Fruit fly (Drosophila melanogaster) whole organism, embryonic: ENCODE data around the gene scny.

Source experiments
- CG10274 ChIP-seq: fragments of 200-800 bp; sonication (Bioruptor generic); optimal IDR thresholded peaks from 3 replicates; lab custom pipeline; 2017; ENCODE audit warnings: missing biosample characterization, mild to moderate bottlenecking, missing genetic modification characterization
- CG10543 ChIP-seq: fragments of 200-800 bp; sonication (Bioruptor generic); optimal IDR thresholded peaks from 3 replicates; lab custom pipeline; 2017; ENCODE audit warnings: missing biosample characterization, mild to moderate bottlenecking, missing genetic modification characterization, moderate library complexity
- CG13123 ChIP-seq: fragments of 200-800 bp; sonication (Bioruptor generic); optimal IDR thresholded peaks from 2 replicates; lab custom pipeline; 2016; ENCODE audit warnings: missing biosample characterization, missing genetic modification characterization
- CG14965 ChIP-seq: fragments of 200-800 bp; sonication (Bioruptor generic); optimal IDR thresholded peaks from 2 replicates; lab custom pipeline; 2016; ENCODE audit warnings: missing biosample characterization, missing genetic modification characterization, borderline replicate concordance
- CG15011 ChIP-seq: fragments of 200-800 bp; sonication (Bioruptor generic); optimal IDR thresholded peaks from 3 replicates; lab custom pipeline; 2018; ENCODE audit warnings: missing biosample characterization, mild to moderate bottlenecking, missing genetic modification characterization
- CG15073 ChIP-seq: fragments of 200-800 bp; sonication (Bioruptor generic); optimal IDR thresholded peaks from 2 replicates; lab custom pipeline; 2016; ENCODE audit warnings: missing biosample characterization, missing genetic modification characterization
- CG15514 ChIP-seq: fragments of 200-800 bp; sonication (Bioruptor generic); optimal IDR thresholded peaks from 3 replicates; lab custom pipeline; 2017; ENCODE audit warnings: missing biosample characterization, missing genetic modification characterization, mild to moderate bottlenecking, moderate library complexity, missing genetic modification reagents
- CG17328 ChIP-seq: fragments of 200-800 bp; sonication (Bioruptor generic); IDR thresholded peaks from 2 replicates; pipeline ENCODE4 v1.3.6; 2022; ENCODE audit warnings: missing biosample characterization, missing genetic modification characterization
- CG17359 ChIP-seq: fragments of 200-800 bp; sonication (Bioruptor generic); optimal IDR thresholded peaks from 3 replicates; lab custom pipeline; 2018; ENCODE audit warnings: missing biosample characterization, mild to moderate bottlenecking, missing genetic modification characterization, moderate library complexity
- CG17912 ChIP-seq: fragments of 200-800 bp; sonication (Bioruptor generic); optimal IDR thresholded peaks from 2 replicates; lab custom pipeline; 2018; ENCODE audit warnings: missing biosample characterization, mild to moderate bottlenecking, missing genetic modification characterization
- CG2199 ChIP-seq: fragments of 200-800 bp; sonication (Bioruptor generic); IDR thresholded peaks from 3 replicates; pipeline ENCODE4 v1.3.6; 2022; ENCODE audit warnings: missing biosample characterization, missing genetic modification characterization
- CG34376 ChIP-seq: fragments of 200-800 bp; sonication (Bioruptor generic); optimal IDR thresholded peaks from 2 replicates; lab custom pipeline; 2018; ENCODE audit warnings: missing biosample characterization, mild to moderate bottlenecking, missing genetic modification characterization
- CG3995 ChIP-seq: fragments of 200-800 bp; sonication (Bioruptor generic); optimal IDR thresholded peaks from 3 replicates; lab custom pipeline; 2016; ENCODE audit warnings: missing biosample characterization, missing genetic modification characterization
- CG4328 ChIP-seq: fragments of 200-800 bp; sonication (Bioruptor generic); optimal IDR thresholded peaks from 3 replicates; lab custom pipeline; 2017; ENCODE audit warnings: missing biosample characterization, missing genetic modification reagents, missing genetic modification characterization
- CG4820 ChIP-seq: fragments of 200-800 bp; sonication (Bioruptor generic); optimal IDR thresholded peaks from 3 replicates; lab custom pipeline; 2016; ENCODE audit warnings: missing biosample characterization, missing genetic modification characterization
- CG6854 ChIP-seq: fragments of 200-800 bp; sonication (Bioruptor generic); optimal IDR thresholded peaks from 3 replicates; lab custom pipeline; 2017; ENCODE audit warnings: missing biosample characterization, mild to moderate bottlenecking, missing genetic modification characterization
- Chrac-16 ChIP-seq: fragments of 200-800 bp; sonication (Bioruptor generic); optimal IDR thresholded peaks from 3 replicates; lab custom pipeline; 2016; ENCODE audit warnings: missing biosample characterization, missing genetic modification characterization
- Dad ChIP-seq: fragments of 200-800 bp; sonication (Bioruptor generic); optimal IDR thresholded peaks from 3 replicates; lab custom pipeline; 2016; ENCODE audit warnings: missing biosample characterization, missing genetic modification characterization
- Dp ChIP-seq: fragments of 200-800 bp; sonication (Bioruptor generic); optimal IDR thresholded peaks from 2 replicates; lab custom pipeline; 2018; ENCODE audit warnings: missing biosample characterization, mild to moderate bottlenecking, missing genetic modification characterization, moderate library complexity
- Ets97D ChIP-seq: fragments of 200-800 bp; sonication (Bioruptor generic); optimal IDR thresholded peaks from 3 replicates; lab custom pipeline; 2016; ENCODE audit warnings: missing biosample characterization, missing genetic modification characterization
- Fer2 ChIP-seq: fragments of 200-800 bp; sonication (Bioruptor generic); optimal IDR thresholded peaks from 2 replicates; lab custom pipeline; 2018; ENCODE audit warnings: missing biosample characterization, mild to moderate bottlenecking, missing genetic modification characterization, moderate library complexity
- H2.0 ChIP-seq: fragments of 200-800 bp; sonication (Bioruptor generic); IDR thresholded peaks from 2 replicates; pipeline ENCODE4 v1.3.6; 2022; ENCODE audit warnings: missing biosample characterization, missing genetic modification characterization
- Lhr ChIP-seq: fragments of 200-800 bp; sonication (Bioruptor generic); optimal IDR thresholded peaks from 3 replicates; lab custom pipeline; 2017; ENCODE audit warnings: mild to moderate bottlenecking, missing biosample characterization, missing genetic modification reagents, missing genetic modification characterization
- Mad ChIP-seq: fragments of 200-800 bp; sonication (Bioruptor generic); optimal IDR thresholded peaks from 2 replicates; lab custom pipeline; 2016; ENCODE audit warnings: missing biosample characterization, missing genetic modification characterization
- Mes4 ChIP-seq: fragments of 200-800 bp; sonication (Bioruptor generic); optimal IDR thresholded peaks from 2 replicates; lab custom pipeline; 2016; ENCODE audit warnings: missing biosample characterization, missing genetic modification characterization
- NFAT ChIP-seq: fragments of 200-800 bp; sonication (Bioruptor generic); IDR thresholded peaks from 2 replicates; pipeline ENCODE4 v1.3.6; 2022; ENCODE audit warnings: missing biosample characterization, missing genetic modification characterization
- Pdp1 ChIP-seq, 2 experiments: fragments of 200-800 bp; sonication (Bioruptor generic); optimal IDR thresholded peaks; 3 replicates each; lab custom pipeline; 2016; ENCODE audit warnings: missing biosample characterization in 2 of 2, missing genetic modification characterization in 2 of 2, mild to moderate bottlenecking in 1 of 2, moderate library complexity in 1 of 2
- Xbp1 ChIP-seq: fragments of 200-800 bp; sonication (Bioruptor generic); optimal IDR thresholded peaks from 3 replicates; lab custom pipeline; 2016; ENCODE audit warnings: missing biosample characterization, mild to moderate bottlenecking, missing genetic modification characterization
- amos ChIP-seq: fragments of 200-800 bp; sonication (Bioruptor generic); IDR thresholded peaks from 2 replicates; pipeline ENCODE4 v1.3.6; 2022; ENCODE audit warnings: missing biosample characterization, missing genetic modification characterization; ENCODE audit not compliant: partially characterized antibody
- bowl ChIP-seq: fragments of 200-800 bp; sonication (Bioruptor generic); IDR thresholded peaks from 2 replicates; pipeline ENCODE4 v1.3.6; 2022; ENCODE audit warnings: missing biosample characterization, missing genetic modification characterization
- cwo ChIP-seq: fragments of 200-800 bp; sonication (Bioruptor generic); optimal IDR thresholded peaks from 3 replicates; lab custom pipeline; 2017; ENCODE audit warnings: missing biosample characterization, missing genetic modification characterization, mild to moderate bottlenecking, moderate library complexity, missing genetic modification reagents
- dpn ChIP-seq, 2 experiments: fragments of 200-800 bp; sonication (Bioruptor generic); optimal IDR thresholded peaks; 3 replicates each; lab custom pipeline; 2016; ENCODE audit warnings: missing biosample characterization in 2 of 2, missing genetic modification characterization in 2 of 2
- exex ChIP-seq: fragments of 200-800 bp; sonication (Bioruptor generic); optimal IDR thresholded peaks from 4 replicates; lab custom pipeline; 2018; ENCODE audit warnings: missing biosample characterization, mild to moderate bottlenecking, missing genetic modification characterization, moderate library complexity
- gce ChIP-seq: fragments of 200-800 bp; sonication (Bioruptor generic); IDR thresholded peaks from 3 replicates; pipeline ENCODE4 v1.3.6; 2022; ENCODE audit warnings: missing biosample characterization, missing genetic modification characterization
- gem ChIP-seq: fragments of 200-800 bp; sonication (Bioruptor generic); optimal IDR thresholded peaks from 2 replicates; lab custom pipeline; 2019; ENCODE audit warnings: missing biosample characterization, mild to moderate bottlenecking, missing genetic modification characterization, moderate library complexity
- gfzf ChIP-seq: fragments of 200-800 bp; sonication (Bioruptor generic); optimal IDR thresholded peaks from 2 replicates; lab custom pipeline; 2016; ENCODE audit warnings: missing biosample characterization, mild to moderate bottlenecking, missing genetic modification characterization, moderate library complexity
- insv ChIP-seq, 2 experiments: fragments of 200-800 bp; sonication (Bioruptor generic); optimal IDR thresholded peaks; 3 replicates each; lab custom pipeline; 2016 to 2018; ENCODE audit warnings: missing biosample characterization in 2 of 2, missing genetic modification characterization in 2 of 2
- mirr ChIP-seq: fragments of 200-800 bp; sonication (Bioruptor generic); optimal IDR thresholded peaks from 3 replicates; lab custom pipeline; 2018; ENCODE audit warnings: missing biosample characterization, mild to moderate bottlenecking, missing genetic modification characterization
- p53 ChIP-seq: fragments of 200-800 bp; sonication (Bioruptor generic); optimal IDR thresholded peaks from 2 replicates; lab custom pipeline; 2016; ENCODE audit warnings: missing biosample characterization, missing genetic modification characterization
- peb ChIP-seq: fragments of 200-800 bp; sonication (Bioruptor generic); IDR thresholded peaks from 2 replicates; pipeline ENCODE4 v1.3.6; 2022; ENCODE audit warnings: missing biosample characterization, missing genetic modification characterization
- psq ChIP-seq: fragments of 200-800 bp; sonication (Bioruptor generic); optimal IDR thresholded peaks from 2 replicates; lab custom pipeline; 2017; ENCODE audit warnings: missing biosample characterization, missing genetic modification characterization
- pzg ChIP-seq: fragments of 200-800 bp; sonication (Bioruptor generic); optimal IDR thresholded peaks from 3 replicates; lab custom pipeline; 2018; ENCODE audit warnings: missing biosample characterization, mild to moderate bottlenecking, missing genetic modification characterization, moderate library complexity
- stc ChIP-seq: fragments of 200-800 bp; sonication (Bioruptor generic); IDR thresholded peaks from 2 replicates; pipeline ENCODE4 v1.3.6; 2022; ENCODE audit warnings: missing biosample characterization, missing genetic modification characterization
- sug ChIP-seq: fragments of 200-800 bp; optimal IDR thresholded peaks from 2 replicates; lab custom pipeline; 2019; ENCODE audit warnings: missing biosample characterization, mild to moderate bottlenecking, missing genetic modification characterization, moderate library complexity
- unc-4 ChIP-seq: fragments of 200-800 bp; sonication (Bioruptor generic); IDR thresholded peaks from 2 replicates; pipeline ENCODE4 v1.3.6; 2022; ENCODE audit warnings: missing biosample characterization, missing genetic modification characterization; ENCODE audit not compliant: partially characterized antibody
- wdn ChIP-seq: fragments of 200-800 bp; sonication (Bioruptor generic); IDR thresholded peaks from 2 replicates; pipeline ENCODE4 v1.3.6; 2022; ENCODE audit warnings: missing biosample characterization, missing genetic modification characterization
- zen ChIP-seq: fragments of 200-800 bp; sonication (Bioruptor generic); optimal IDR thresholded peaks from 3 replicates; lab custom pipeline; 2018; ENCODE audit warnings: missing biosample characterization, mild to moderate bottlenecking, missing genetic modification characterization, moderate library complexity
- zfh1 ChIP-seq: fragments of 200-800 bp; sonication (Bioruptor generic); IDR thresholded peaks from 3 replicates; pipeline ENCODE4 v1.3.6; 2022; ENCODE audit warnings: missing biosample characterization, missing genetic modification characterization

The scny gene

dm6 chr3L:5749616-5750336 lies 19.0 kb upstream of the scny start (continued):
- peak; percentile 19 for TF ChIP-seq gfzf (GFP tag; lab: Kevin White, UChicago)
- no peak for TF ChIP-seq H2.0 (GFP tag; lab: Robert Waterston, UW)
- no peak for TF ChIP-seq CG13123 (GFP tag; lab: Kevin White, UChicago)
- peak; percentile 85 for TF ChIP-seq Lhr (GFP tag; lab: Kevin White, UChicago)
- no peak for TF ChIP-seq p53 (GFP tag; lab: Kevin White, UChicago)
- peak; percentile 58 for TF ChIP-seq pzg (GFP tag; lab: Kevin White, UChicago)
- TF ChIP-seq Mad (GFP tag; lab: Kevin White, UChicago), result peak; percentile 25
- TF ChIP-seq zen, result no peak
- no peak for TF ChIP-seq CG15073 (GFP tag; lab: Kevin White, UChicago)
- no peak for TF ChIP-seq gce
- TF ChIP-seq CG3995 (GFP tag; lab: Kevin White, UChicago), result no peak
- TF ChIP-seq Fer2, result no peak
- TF ChIP-seq peb (GFP tag; lab: Robert Waterston, UW), result no peak
- TF ChIP-seq CG17912 (GFP tag; lab: Kevin White, UChicago), result peak; percentile 57
- TF ChIP-seq Mes4 (GFP tag; lab: Kevin White, UChicago), result no peak
- TF ChIP-seq zfh1 (GFP tag; lab: Robert Waterston, UW), result no peak
- peak; percentile 13 for TF ChIP-seq Chrac-16 (GFP tag; lab: Kevin White, UChicago)
- no peak for TF ChIP-seq psq (GFP tag; lab: Kevin White, UChicago)
- TF ChIP-seq CG10543 (GFP tag; lab: Kevin White, UChicago), result no peak
- no peak for TF ChIP-seq stc
- TF ChIP-seq CG15514 (GFP tag; lab: Kevin White, UChicago), result peak; percentile 57
- TF ChIP-seq CG15011 (GFP tag; lab: Kevin White, UChicago), result no peak
- TF ChIP-seq CG2199, result peak; percentile 21; the same call in 1 of the 3 replicates
- TF ChIP-seq bowl (GFP tag; lab: Robert Waterston, UW), result no peak
- TF ChIP-seq gem (tag; lab: Kevin White, UChicago), result peak; percentile 12
- peak; percentile 98 for TF ChIP-seq Dp (GFP tag; lab: Kevin White, UChicago)
- no peak for TF ChIP-seq CG14965 (GFP tag; lab: Kevin White, UChicago)
- peak in 1 of 2 experiments; percentile 27 for TF ChIP-seq insv (GFP tag; optimal IDR thresholded peaks at IDR 0.05; lab: Kevin White, UChicago)
- TF ChIP-seq exex (tag; lab: Kevin White, UChicago), result no peak
- TF ChIP-seq unc-4 (GFP tag; lab: Robert Waterston, UW), result no peak
- TF ChIP-seq wdn (GFP tag; lab: Robert Waterston, UW), result no peak
- TF ChIP-seq dpn (GFP tag; optimal IDR thresholded peaks at IDR 0.05; lab: Kevin White, UChicago), result peak in 1 of 2 experiments; percentile 26
- TF ChIP-seq Dad (GFP tag; lab: Kevin White, UChicago), result no peak
- TF ChIP-seq Ets97D, result peak; percentile 66
- TF ChIP-seq CG34376 (GFP tag; lab: Kevin White, UChicago), result no peak
- TF ChIP-seq CG4820 (GFP tag; lab: Kevin White, UChicago), result no peak
- no peak for TF ChIP-seq CG10274
- no peak for TF ChIP-seq CG17359 (tag; lab: Kevin White, UChicago)
- TF ChIP-seq Xbp1 (GFP tag; lab: Kevin White, UChicago), result peak; percentile 25

dm6 chr3L:5751417-5751739 lies 17.4 kb upstream of the scny start:
- peak; percentile 49 for TF ChIP-seq cwo (GFP tag; lab: Kevin White, UChicago)
- TF ChIP-seq Pdp1 (GFP tag; optimal IDR thresholded peaks at IDR 0.05; lab: Kevin White, UChicago), result peak in 1 of 2 experiments; percentile 99
- no peak for TF ChIP-seq CG6854 (GFP tag; lab: Kevin White, UChicago)
- no peak for TF ChIP-seq CG17328
- TF ChIP-seq Xbp1 (GFP tag; lab: Kevin White, UChicago), result no peak
- TF ChIP-seq NFAT (GFP tag; lab: Robert Waterston, UW), result no peak
- TF ChIP-seq mirr (GFP tag; lab: Kevin White, UChicago), result no peak
- peak; percentile 51 for TF ChIP-seq sug (tag; lab: Kevin White, UChicago)
- TF ChIP-seq insv (GFP tag; optimal IDR thresholded peaks at IDR 0.05; lab: Kevin White, UChicago), result peak in 1 of 2 experiments; percentile 17
- TF ChIP-seq CG4328 (GFP tag; lab: Kevin White, UChicago), result peak; percentile 67
- TF ChIP-seq amos, result no peak
